Fruit fly (Drosophila melanogaster): ENCODE results near the gene CG15747.

The CG15747 gene

DNA sequence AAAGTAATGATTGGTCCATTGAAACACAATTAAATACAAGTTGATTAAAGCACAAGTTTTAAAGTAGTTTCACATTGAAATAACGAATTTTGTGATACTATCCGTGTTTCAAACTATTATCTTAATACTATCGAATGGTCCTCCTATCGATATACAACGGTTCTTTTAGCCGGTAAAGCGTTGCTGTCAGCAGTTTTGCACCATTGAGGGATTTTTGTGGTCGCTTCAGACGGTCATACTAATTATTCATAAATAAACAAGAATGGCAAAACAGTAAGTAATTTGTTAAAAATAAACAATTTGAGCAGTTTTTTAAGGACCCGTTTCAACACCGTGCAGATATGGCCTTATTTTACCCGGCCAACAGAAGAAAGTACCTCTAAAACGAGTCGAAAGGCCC, at the start of gene CG15747 (continued):
- TF ChIP-seq CG8290 (GFP tag; optimal IDR thresholded peaks at IDR 0.05) (no peak), CG8290 (tag; optimal IDR thresholded peaks at IDR 0.05) (peak in 1 of 2 experiments; percentile 38), ci (GFP tag; IDR thresholded peaks at IDR 0.05) (peak; percentile 48; the same call in 1 of the 3 replicates), CG2116 (GFP tag; optimal IDR thresholded peaks at IDR 0.05) (peak; percentile 13), CG13287 (GFP tag; IDR thresholded peaks at IDR 0.05; ENCODE audit: partially characterized antibody) (peak; percentile 13), Doc3 (GFP tag; IDR thresholded peaks at IDR 0.05; ENCODE audit: partially characterized antibody) (peak; percentile 29; the same call in 2 of the 3 replicates), da (GFP tag; optimal IDR thresholded peaks at IDR 0.05) (no peak), MBD-R2 (GFP tag; IDR thresholded peaks at IDR 0.05) (peak; percentile 35; the same call in 1 of the 2 replicates), NfI (GFP tag; optimal IDR thresholded peaks at IDR 0.05) (peak; percentile 15), pzg (GFP tag; optimal IDR thresholded peaks at IDR 0.05) (peak; percentile 63), stwl (tag; optimal IDR thresholded peaks at IDR 0.05) (peak; percentile 2), Sry-δ (GFP tag; optimal IDR thresholded peaks at IDR 0.05) (peak; percentile 0), slbo (GFP tag; IDR thresholded peaks at IDR 0.05) (peak; percentile 13; the same call in 1 of the 2 replicates), Med (GFP tag) (peak; percentile 62), Poxn (GFP tag; IDR thresholded peaks at IDR 0.05) (no peak), CG17361 (GFP tag; IDR thresholded peaks at IDR 0.05) (peak; percentile 46; the same call in 1 of the 3 replicates)

DNA sequence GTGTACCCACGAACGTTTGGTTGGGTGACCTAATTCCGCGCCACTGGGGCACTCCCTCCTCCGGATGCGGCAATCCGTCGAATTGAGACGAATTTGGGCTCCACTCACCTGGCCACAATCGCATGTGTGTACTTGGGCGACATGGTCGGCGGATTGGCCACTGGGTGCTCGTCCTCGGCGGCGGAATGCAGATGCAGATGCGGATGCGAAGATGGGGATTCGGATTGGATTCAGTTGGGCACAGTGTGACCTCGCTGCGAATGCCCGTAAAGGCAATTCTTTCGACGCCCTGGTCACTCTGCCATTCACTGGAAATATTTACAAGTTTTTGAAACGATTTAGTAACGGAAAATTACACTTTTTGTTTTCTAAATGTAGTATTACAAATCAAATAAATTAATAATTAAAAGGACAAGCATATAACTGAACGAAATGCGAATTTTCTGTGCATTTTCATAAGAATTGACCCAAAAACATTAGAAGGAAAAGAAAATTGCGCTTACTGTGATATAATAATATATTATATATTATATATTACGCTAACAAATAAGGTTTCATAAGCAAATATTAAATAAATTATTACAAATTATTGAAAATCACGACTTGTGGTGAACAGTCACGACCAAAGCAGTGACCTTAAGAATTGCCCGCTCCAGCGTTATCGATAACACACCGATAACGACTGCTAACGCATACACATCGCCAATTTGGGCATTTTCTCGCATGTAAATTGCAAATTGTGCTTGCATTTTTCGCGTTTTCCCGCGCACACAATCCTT, 41.5 kb upstream of the CG15747 start, which contains the start of gene CG1622:
CG1622 (plus strand) TSS at position 678 of the 779 bp plus-strand sequence.
- no peak for TF ChIP-seq ERR (GFP tag; optimal IDR thresholded peaks at IDR 0.05)
- 0 out of 3 replicates have a peak, but pooled peaks have one; percentile 7 for TF ChIP-seq knrl (GFP tag; IDR thresholded peaks at IDR 0.05; ENCODE audit: partially characterized antibody)
- no peak for TF ChIP-seq caup (GFP tag; optimal IDR thresholded peaks at IDR 0.05; ENCODE audit: severe bottlenecking)
- peak; percentile 45 for TF ChIP-seq ind (GFP tag; optimal IDR thresholded peaks at IDR 0.05)
- no peak for TF ChIP-seq CG7745 (tag; optimal IDR thresholded peaks at IDR 0.05)
- TF ChIP-seq CG3065 (GFP tag; optimal IDR thresholded peaks at IDR 0.05) = no peak
- peak; percentile 29; the same call in 1 of the 2 replicates for TF ChIP-seq CG17328 (GFP tag; IDR thresholded peaks at IDR 0.05)
- no peak for TF ChIP-seq Ets97D (GFP tag; optimal IDR thresholded peaks at IDR 0.05)
- TF ChIP-seq abd-A (tag; optimal IDR thresholded peaks at IDR 0.05) = no peak
- TF ChIP-seq Sry-β (GFP tag; optimal IDR thresholded peaks at IDR 0.05) = peak; percentile 51
- peak; percentile 26 for TF ChIP-seq Lhr (GFP tag; optimal IDR thresholded peaks at IDR 0.05)
- TF ChIP-seq CG1602 (GFP tag; optimal IDR thresholded peaks at IDR 0.05) = no peak
- no peak for TF ChIP-seq run (tag; optimal IDR thresholded peaks at IDR 0.05)
- TF ChIP-seq sd (tag; optimal IDR thresholded peaks at IDR 0.05) = peak; percentile 41
- no peak for TF ChIP-seq her (GFP tag; optimal IDR thresholded peaks at IDR 0.05)
- no peak for TF ChIP-seq gcm2 (GFP tag; optimal IDR thresholded peaks at IDR 0.05)
- no peak for TF ChIP-seq CG42726 (GFP tag; IDR thresholded peaks at IDR 0.05; ENCODE audit: partially characterized antibody)
- TF ChIP-seq CoRest (tag; optimal IDR thresholded peaks at IDR 0.05) = peak; percentile 66
- TF ChIP-seq kah (GFP tag; optimal IDR thresholded peaks at IDR 0.05) = no peak
- TF ChIP-seq sob (GFP tag; IDR thresholded peaks at IDR 0.05) = peak; percentile 67
- peak; percentile 3 for TF ChIP-seq CG9437 (GFP tag; optimal IDR thresholded peaks at IDR 0.05)
- no peak for TF ChIP-seq CG4360 (GFP tag; IDR thresholded peaks at IDR 0.05)
- no peak for TF ChIP-seq nom (GFP tag; optimal IDR thresholded peaks at IDR 0.05)
- TF ChIP-seq ems (GFP tag; optimal IDR thresholded peaks at IDR 0.05) = no peak
- no peak for TF ChIP-seq CG11723 (GFP tag; optimal IDR thresholded peaks at IDR 0.05)
- no peak for TF ChIP-seq grn (GFP tag; optimal IDR thresholded peaks at IDR 0.05)
- TF ChIP-seq CG1792 (GFP tag; optimal IDR thresholded peaks at IDR 0.05) = no peak
- no peak for TF ChIP-seq Ravus (GFP tag; IDR thresholded peaks at IDR 0.05)
- no peak for TF ChIP-seq slp2 (GFP tag; optimal IDR thresholded peaks at IDR 0.05)
- TF ChIP-seq ac (GFP tag; optimal IDR thresholded peaks at IDR 0.05) = no peak
- TF ChIP-seq unpg (GFP tag; optimal IDR thresholded peaks at IDR 0.05) = no peak
- TF ChIP-seq CG5180 (GFP tag; optimal IDR thresholded peaks at IDR 0.05) = no peak
- no peak for TF ChIP-seq zen2 (GFP tag; IDR thresholded peaks at IDR 0.05; ENCODE audit: partially characterized antibody)
